Fruit fly (Drosophila melanogaster): ENCODE measurements around the gene bigmax.

The bigmax gene

dm6 chr3R:27292159-27292880 is 4.0 kb upstream of the bigmax start, which contains the start of gene CG3348 (continued):
- peak; percentile 23 for TF ChIP-seq CG7271 (tag; optimal IDR thresholded peaks at IDR 0.05)
- peak; percentile 9 for TF ChIP-seq CG3065 (GFP tag; optimal IDR thresholded peaks at IDR 0.05)
- peak; percentile 85 for TF ChIP-seq Hmr (GFP tag; optimal IDR thresholded peaks at IDR 0.05)
- TF ChIP-seq B-H2 (GFP tag; optimal IDR thresholded peaks at IDR 0.05): peak; percentile 70
- no peak for TF ChIP-seq da (GFP tag; optimal IDR thresholded peaks at IDR 0.05)
- peak; percentile 78 for TF ChIP-seq CG17359 (tag; optimal IDR thresholded peaks at IDR 0.05)
- TF ChIP-seq CG10274 (GFP tag; optimal IDR thresholded peaks at IDR 0.05): peak; percentile 56
- no peak for TF ChIP-seq ab (GFP tag; optimal IDR thresholded peaks at IDR 0.05)
- TF ChIP-seq CG16779 (GFP tag; IDR thresholded peaks at IDR 0.05): 0 out of 2 replicates have a peak, but pooled peaks have one; percentile 48
- TF ChIP-seq Adf1 (GFP tag; IDR thresholded peaks at IDR 0.05): peak; percentile 79
- no peak for TF ChIP-seq E2f2 (GFP tag; IDR thresholded peaks at IDR 0.05)
- peak; percentile 72 for TF ChIP-seq CG14014 (GFP tag; IDR thresholded peaks at IDR 0.05)
- peak; percentile 37 for TF ChIP-seq CG30431 (GFP tag; optimal IDR thresholded peaks at IDR 0.05)
- TF ChIP-seq CG31388 (GFP tag; optimal IDR thresholded peaks at IDR 0.05): no peak
- TF ChIP-seq gce (GFP tag; IDR thresholded peaks at IDR 0.05): 0 out of 3 replicates have a peak, but pooled peaks have one; percentile 20
- peak; percentile 71 for TF ChIP-seq grau (tag; optimal IDR thresholded peaks at IDR 0.05)
- peak; percentile 87 for TF ChIP-seq sens (GFP tag)
- peak; percentile 63 for TF ChIP-seq Ets65A (GFP tag)
- TF ChIP-seq CG10462 (GFP tag; optimal IDR thresholded peaks at IDR 0.05): no peak
- no peak for TF ChIP-seq CG6254 (GFP tag; optimal IDR thresholded peaks at IDR 0.05)
- TF ChIP-seq ranshi (GFP tag; IDR thresholded peaks at IDR 0.05): peak; percentile 79
- TF ChIP-seq Sry-β (GFP tag; optimal IDR thresholded peaks at IDR 0.05): no peak
- peak; percentile 59 for TF ChIP-seq CG3995 (GFP tag; optimal IDR thresholded peaks at IDR 0.05)
- TF ChIP-seq CG17802 (tag; optimal IDR thresholded peaks at IDR 0.05): peak; percentile 2
- no peak for TF ChIP-seq Dp (GFP tag; optimal IDR thresholded peaks at IDR 0.05)
- TF ChIP-seq CG5245 (GFP tag; optimal IDR thresholded peaks at IDR 0.05): peak; percentile 50
- peak in 1 of 2 experiments; percentile 69 for TF ChIP-seq bsh (GFP tag; optimal IDR thresholded peaks at IDR 0.05)
- TF ChIP-seq CG4730 (GFP tag; IDR thresholded peaks at IDR 0.05): no peak
- peak in 1 of 2 experiments; percentile 12 for TF ChIP-seq Hr78 (GFP tag; optimal IDR thresholded peaks at IDR 0.05)
- TF ChIP-seq crc (GFP tag; optimal IDR thresholded peaks at IDR 0.05): peak; percentile 49
- TF ChIP-seq insv (GFP tag; optimal IDR thresholded peaks at IDR 0.05): no peak
- peak; percentile 6 for TF ChIP-seq shn (GFP tag; optimal IDR thresholded peaks at IDR 0.05)
- peak; percentile 40 for TF ChIP-seq Max (GFP tag; optimal IDR thresholded peaks at IDR 0.05)
- no peak for TF ChIP-seq bowl (GFP tag; IDR thresholded peaks at IDR 0.05)
- no peak for TF ChIP-seq pzg (GFP tag; optimal IDR thresholded peaks at IDR 0.05)
- peak; percentile 65 for TF ChIP-seq Fer2 (tag; optimal IDR thresholded peaks at IDR 0.05)
- peak; percentile 48 for TF ChIP-seq tap (tag; optimal IDR thresholded peaks at IDR 0.05)
- TF ChIP-seq eyg (GFP tag; optimal IDR thresholded peaks at IDR 0.05): peak; percentile 60
- peak; percentile 66 for TF ChIP-seq CG17385 (GFP tag; optimal IDR thresholded peaks at IDR 0.05)
- TF ChIP-seq cg (GFP tag; optimal IDR thresholded peaks at IDR 0.05): no peak
- TF ChIP-seq mld (GFP tag; IDR thresholded peaks at IDR 0.05; ENCODE audit: partially characterized antibody): no peak
- TF ChIP-seq bigmax (GFP tag; optimal IDR thresholded peaks at IDR 0.05): no peak
- peak; percentile 87 for TF ChIP-seq gem (tag; optimal IDR thresholded peaks at IDR 0.05)
- TF ChIP-seq ems (GFP tag; optimal IDR thresholded peaks at IDR 0.05): peak; percentile 72
- TF ChIP-seq CG11695 (GFP tag; IDR thresholded peaks at IDR 0.05): peak; percentile 74; the same call in 2 of the 3 replicates
- TF ChIP-seq phol (tag; optimal IDR thresholded peaks at IDR 0.05): peak; percentile 67
- TF ChIP-seq Stat92E (GFP tag; optimal IDR thresholded peaks at IDR 0.05): no peak
- TF ChIP-seq dati (GFP tag; IDR thresholded peaks at IDR 0.05): peak; percentile 34; the same call in 1 of the 2 replicates
- no peak for TF ChIP-seq NC2α (GFP tag; optimal IDR thresholded peaks at IDR 0.05)

All from whole organism, embryonic.